Worm (Caenorhabditis elegans) whole organism, dauer: ENCODE measurements around the gene K07C11.10.

Experiments used
- unc-62 ChIP-seq: sonication (generic microtip); optimal IDR thresholded peaks from 2 replicates; lab custom pipeline; 2017; ENCODE audit warnings: missing biosample characterization, missing genetic modification reagents, missing genetic modification characterization

K07C11.10 gene

ce11 chrV:8247311-8248105 is 20.8 kb upstream of the K07C11.10 start:
- TF ChIP-seq unc-62 (GFP tag; lab: Kevin White, UChicago): no peak

ce11 chrV:8245457-8245856 is 18.7 kb upstream of the K07C11.10 start, which contains the start of gene C16D9.5:
Gene C16D9.5, minus strand, starts transcription at chrV:8245557.
- no peak for TF ChIP-seq unc-62 (GFP tag; lab: Kevin White, UChicago)

- no peak for TF ChIP-seq unc-62 (GFP tag; lab: Kevin White, UChicago)
Measured at ce11 chrV:8243201-8243600, 16.5 kb upstream of the K07C11.10 start.

- no peak for TF ChIP-seq unc-62 (GFP tag; lab: Kevin White, UChicago)
Measured at ce11 chrV:8242798-8243197, 16.1 kb upstream of the K07C11.10 start, which contains the start of gene C16D9.4. Gene C16D9.4, minus strand, starts transcription at chrV:8242898.

ce11 chrV:8239928-8240327 is 13.2 kb upstream of the K07C11.10 start, which contains the start of gene C16D9.3:
Gene C16D9.3, minus strand, starts transcription at chrV:8240028.
- TF ChIP-seq unc-62 (GFP tag; lab: Kevin White, UChicago): no peak

- no peak for TF ChIP-seq unc-62 (GFP tag; lab: Kevin White, UChicago)
Measured at ce11 chrV:8238290-8238689, 11.6 kb upstream of the K07C11.10 start, which contains the start of gene rol-3. Gene rol-3, minus strand, starts transcription at chrV:8238409.

- TF ChIP-seq unc-62 (GFP tag; lab: Kevin White, UChicago): no peak
Measured at ce11 chrV:8235331-8235730, 8.6 kb upstream of the K07C11.10 start.

ce11 chrV:8230056-8230455 is 3.3 kb upstream of the K07C11.10 start:
- no peak for TF ChIP-seq unc-62 (GFP tag; lab: Kevin White, UChicago)

- TF ChIP-seq unc-62 (GFP tag; lab: Kevin White, UChicago): no peak
Measured at ce11 chrV:8228712-8229119, 2.0 kb upstream of the K07C11.10 start.

- TF ChIP-seq unc-62 (GFP tag; lab: Kevin White, UChicago): no peak
Measured at ce11 chrV:8224634-8225033, 2.1 kb downstream of the K07C11.10 start, which contains the start of gene pax-1. Gene pax-1, plus strand, starts transcription at chrV:8224934.

- TF ChIP-seq unc-62 (GFP tag; lab: Kevin White, UChicago): no peak
Measured at ce11 chrV:8223417-8223816, 3.3 kb downstream of the K07C11.10 start.

- TF ChIP-seq unc-62 (GFP tag; lab: Kevin White, UChicago): no peak
Measured at ce11 chrV:8221083-8221538, 5.6 kb downstream of the K07C11.10 start, which contains the start of the genes cogc-6 and air-1. Gene cogc-6, minus strand, starts transcription at chrV:8221316. Gene air-1, plus strand, starts transcription at chrV:8221488.

- TF ChIP-seq unc-62 (GFP tag; lab: Kevin White, UChicago): no peak
Measured at ce11 chrV:8219550-8219949, 7.2 kb downstream of the K07C11.10 start.

ce11 chrV:8217661-8218265 is 8.9 kb downstream of the K07C11.10 start, which contains the start of gene K07C11.8:
Gene K07C11.8, minus strand, starts transcription at chrV:8217884.
- TF ChIP-seq unc-62 (GFP tag; lab: Kevin White, UChicago): no peak

ce11 chrV:8217118-8217517 is 9.6 kb downstream of the K07C11.10 start:
- TF ChIP-seq unc-62 (GFP tag; lab: Kevin White, UChicago): no peak

- TF ChIP-seq unc-62 (GFP tag; lab: Kevin White, UChicago): no peak
Measured at ce11 chrV:8215158-8215557, 11.6 kb downstream of the K07C11.10 start.
